Fruit fly (Drosophila melanogaster): ENCODE results near the gene CG3397.

Gene CG3397

dm6 chr3R:11974631-11975030 is 9.7 kb downstream of the CG3397 start, which contains the start of gene Tango9 (continued):
- TF ChIP-seq CG8089 (GFP tag; optimal IDR thresholded peaks at IDR 0.05) (no peak), klu (GFP tag; IDR thresholded peaks at IDR 0.05) (no peak), CG10565 (GFP tag; optimal IDR thresholded peaks at IDR 0.05) (no peak), pzg (GFP tag; optimal IDR thresholded peaks at IDR 0.05) (peak; percentile 87), HLH3B (GFP tag; IDR thresholded peaks at IDR 0.05) (0 out of 2 replicates have a peak, but pooled peaks have one; percentile 9), CG6254 (GFP tag; optimal IDR thresholded peaks at IDR 0.05) (no peak), HmgZ (tag; optimal IDR thresholded peaks at IDR 0.05) (peak; percentile 40), ewg (GFP tag; optimal IDR thresholded peaks at IDR 0.05) (peak; percentile 88), CG16779 (GFP tag; IDR thresholded peaks at IDR 0.05) (no peak), nom (GFP tag; optimal IDR thresholded peaks at IDR 0.05) (peak; percentile 57), B-H2 (GFP tag; optimal IDR thresholded peaks at IDR 0.05) (peak; percentile 23), trem (tag; optimal IDR thresholded peaks at IDR 0.05) (peak; percentile 63), p53 (GFP tag; optimal IDR thresholded peaks at IDR 0.05) (peak; percentile 9), Sin3A (optimal IDR thresholded peaks at IDR 0.05) (peak; percentile 55), E2f2 (GFP tag; IDR thresholded peaks at IDR 0.05) (peak; percentile 93), CG3163 (GFP tag; optimal IDR thresholded peaks at IDR 0.05) (no peak), CG12659 (GFP tag; optimal IDR thresholded peaks at IDR 0.05) (peak; percentile 31), ssp (GFP tag; IDR thresholded peaks at IDR 0.05) (0 out of 2 replicates have a peak, but pooled peaks have one; percentile 5), Mad (GFP tag; optimal IDR thresholded peaks at IDR 0.05) (no peak), CG7372 (GFP tag; IDR thresholded peaks at IDR 0.05) (0 out of 2 replicates have a peak, but pooled peaks have one; percentile 18), Ets97D (GFP tag; optimal IDR thresholded peaks at IDR 0.05) (peak; percentile 88), phol (tag; optimal IDR thresholded peaks at IDR 0.05) (peak; percentile 39), scrt (GFP tag; optimal IDR thresholded peaks at IDR 0.05) (peak; percentile 99), CG2116 (GFP tag; optimal IDR thresholded peaks at IDR 0.05) (peak; percentile 54), rib (GFP tag; IDR thresholded peaks at IDR 0.05) (peak; percentile 45; the same call in 1 of the 2 replicates), Fer1 (GFP tag; optimal IDR thresholded peaks at IDR 0.05) (peak; percentile 22), salm (tag; optimal IDR thresholded peaks at IDR 0.05) (no peak), CG11504 (tag; optimal IDR thresholded peaks at IDR 0.05) (peak; percentile 47), oc (tag; optimal IDR thresholded peaks at IDR 0.05) (no peak), Rfx (GFP tag; IDR thresholded peaks at IDR 0.05) (peak; percentile 13; the same call in 1 of the 2 replicates), Lhr (GFP tag; optimal IDR thresholded peaks at IDR 0.05) (peak; percentile 48), CG13624 (GFP tag; optimal IDR thresholded peaks at IDR 0.05) (peak; percentile 16), vvl (GFP tag; IDR thresholded peaks at IDR 0.05) (0 out of 2 replicates have a peak, but pooled peaks have one; percentile 33), CG2712 (tag; optimal IDR thresholded peaks at IDR 0.05) (peak; percentile 25), Dp (GFP tag; optimal IDR thresholded peaks at IDR 0.05) (peak; percentile 90), her (GFP tag; optimal IDR thresholded peaks at IDR 0.05) (peak; percentile 22), gfzf (GFP tag; optimal IDR thresholded peaks at IDR 0.05) (peak; percentile 92), zf30C (GFP tag; optimal IDR thresholded peaks at IDR 0.05) (no peak), Ada2b (GFP tag; IDR thresholded peaks at IDR 0.05) (no peak), CG30020 (tag; optimal IDR thresholded peaks at IDR 0.05) (peak; percentile 11), CG7745 (tag; optimal IDR thresholded peaks at IDR 0.05) (no peak), MESR4 (GFP tag; optimal IDR thresholded peaks at IDR 0.05) (peak; percentile 37), CG17802 (tag; optimal IDR thresholded peaks at IDR 0.05) (peak; percentile 95)
